Fruit fly (Drosophila melanogaster) S2 (cell line): ENCODE measurements around the gene THADA.

Source experiments
- CG8478 ChIP-seq: fragments of >200 bp; optimal IDR thresholded peaks from 2 replicates; lab custom pipeline; 2018
- CTCF ChIP-seq, 2 experiments: fragments of >200 bp; optimal IDR thresholded peaks; 2 replicates each; lab custom pipeline; 2018

Gene THADA

DNA sequence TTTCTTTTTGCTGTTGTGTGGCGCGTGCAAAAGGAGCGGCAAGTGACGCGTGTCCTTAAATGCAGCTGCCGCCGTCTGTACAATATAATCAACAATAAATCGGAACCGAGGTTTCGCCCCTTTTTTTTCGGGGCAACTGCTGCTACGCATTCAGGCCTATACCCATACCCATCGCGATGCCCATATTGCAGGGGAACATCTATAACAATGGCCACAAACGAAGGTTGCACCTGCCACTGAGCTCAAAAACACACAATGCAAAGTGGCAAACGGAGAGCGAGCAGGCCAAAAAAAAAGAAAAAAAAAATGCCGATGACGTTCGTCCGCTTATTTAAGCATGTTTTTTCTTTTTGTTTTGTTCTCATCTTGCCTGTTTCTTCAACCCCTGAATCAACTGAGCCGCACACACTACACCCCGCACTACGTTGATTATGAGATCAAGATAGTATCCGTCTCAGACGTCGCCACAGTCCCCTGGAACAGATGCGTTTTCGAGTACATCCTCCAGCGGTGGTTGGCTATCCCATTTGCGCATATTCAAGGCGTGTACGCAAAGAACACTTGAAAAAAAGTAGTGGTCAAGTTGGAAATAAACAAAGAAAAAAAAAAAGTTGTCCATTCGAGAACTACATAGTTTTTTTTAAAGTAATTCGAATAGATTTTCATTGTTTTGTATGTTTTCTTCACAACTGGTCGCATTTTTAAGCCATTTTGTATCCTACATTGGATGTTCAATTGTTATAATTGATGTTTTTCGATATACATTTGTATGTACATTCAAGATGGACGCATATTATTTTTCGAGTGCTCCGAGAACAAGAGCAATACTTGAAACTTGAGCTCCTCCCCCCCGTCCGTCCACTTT lies 22.7 kb downstream of the THADA start:
- TF ChIP-seq CTCF (optimal IDR thresholded peaks at IDR 0.05; lab: Kevin White, UChicago) (no peak), CG8478 (lab: Kevin White, UChicago) (no peak)

DNA sequence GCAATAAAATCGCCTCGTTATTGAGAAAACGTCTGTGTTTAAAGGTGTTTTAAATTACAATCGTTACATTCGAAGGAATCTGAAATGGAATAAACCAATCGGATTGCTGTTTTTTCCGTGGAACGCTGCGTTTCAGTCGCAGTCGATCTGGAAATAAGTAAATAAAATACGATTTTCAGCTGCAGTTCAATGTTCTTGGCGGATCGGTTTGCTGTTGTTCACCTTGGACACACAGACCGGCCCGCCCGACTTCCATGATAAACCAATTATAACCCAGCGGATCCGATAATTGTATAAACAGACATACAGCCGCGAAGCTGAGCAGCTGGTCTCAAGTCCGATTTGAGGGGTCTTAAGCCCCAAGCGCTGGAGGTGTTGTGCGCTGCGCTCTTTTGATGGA lies 25.0 kb downstream of the THADA start:
- TF ChIP-seq CG8478 (lab: Kevin White, UChicago) (no peak), CTCF (optimal IDR thresholded peaks at IDR 0.05; lab: Kevin White, UChicago) (no peak)

DNA sequence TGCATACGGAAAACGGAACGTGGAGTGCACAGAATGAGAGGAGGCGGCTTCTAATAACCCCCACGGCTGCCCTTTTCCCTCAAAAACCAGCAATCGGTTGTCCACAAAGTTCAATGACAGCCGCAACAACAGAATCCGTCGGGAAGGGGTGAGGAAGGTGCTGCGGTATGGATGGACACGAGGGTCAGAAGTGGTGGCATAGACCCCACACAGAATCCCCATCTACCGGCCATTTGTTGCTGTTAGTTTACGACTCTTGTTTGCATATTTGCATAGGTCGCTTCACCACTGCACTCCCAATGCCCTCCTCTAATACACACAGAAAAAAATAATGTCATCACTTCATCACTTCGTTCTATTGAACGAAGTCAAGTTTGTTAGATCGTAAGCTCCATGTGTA lies 26.3 kb downstream of the THADA start:
- TF ChIP-seq CG8478 (lab: Kevin White, UChicago): no peak
- no peak for TF ChIP-seq CTCF (optimal IDR thresholded peaks at IDR 0.05; lab: Kevin White, UChicago)

DNA sequence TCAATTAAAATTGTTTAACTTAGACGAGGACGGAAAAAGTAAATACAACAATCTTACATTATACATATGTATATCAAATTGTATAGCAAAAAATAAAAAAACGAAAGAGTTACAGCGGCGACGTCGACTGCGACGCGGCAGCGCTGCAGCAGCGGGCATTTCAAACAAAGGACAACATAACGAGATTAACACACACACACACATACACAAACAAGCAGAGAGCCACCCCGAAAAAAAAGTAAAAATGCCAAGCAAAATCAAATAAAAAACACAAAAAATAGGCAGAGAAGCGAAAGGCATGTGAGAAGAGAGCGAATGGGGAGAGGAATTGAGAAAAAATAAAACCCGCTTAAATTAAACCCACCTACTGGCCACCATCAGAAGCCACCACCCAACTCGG lies 37.6 kb downstream of the THADA start:
- TF ChIP-seq CTCF (optimal IDR thresholded peaks at IDR 0.05; lab: Kevin White, UChicago) (no peak), CG8478 (lab: Kevin White, UChicago) (no peak)

DNA sequence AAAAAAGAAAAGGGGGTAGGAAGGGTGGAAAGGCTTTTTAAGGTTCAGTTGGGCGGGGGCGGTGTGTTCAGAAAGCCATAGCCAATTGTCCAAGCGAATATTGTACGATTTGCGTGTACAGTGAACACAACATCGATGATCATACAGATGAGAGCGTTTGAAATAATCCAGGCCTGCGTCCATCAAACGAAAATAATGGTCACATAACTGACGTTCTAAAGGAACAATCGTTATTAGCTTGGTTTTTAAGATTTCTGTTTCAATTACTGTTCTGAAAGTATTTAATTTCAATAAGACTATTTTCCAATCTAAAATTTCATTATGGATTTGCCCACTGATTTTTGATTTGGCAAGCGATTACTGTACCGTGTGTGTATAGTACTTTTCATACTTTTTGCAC lies 40.1 kb downstream of the THADA start:
- no peak for TF ChIP-seq CG8478 (lab: Kevin White, UChicago)
- no peak for TF ChIP-seq CTCF (optimal IDR thresholded peaks at IDR 0.05; lab: Kevin White, UChicago)

DNA sequence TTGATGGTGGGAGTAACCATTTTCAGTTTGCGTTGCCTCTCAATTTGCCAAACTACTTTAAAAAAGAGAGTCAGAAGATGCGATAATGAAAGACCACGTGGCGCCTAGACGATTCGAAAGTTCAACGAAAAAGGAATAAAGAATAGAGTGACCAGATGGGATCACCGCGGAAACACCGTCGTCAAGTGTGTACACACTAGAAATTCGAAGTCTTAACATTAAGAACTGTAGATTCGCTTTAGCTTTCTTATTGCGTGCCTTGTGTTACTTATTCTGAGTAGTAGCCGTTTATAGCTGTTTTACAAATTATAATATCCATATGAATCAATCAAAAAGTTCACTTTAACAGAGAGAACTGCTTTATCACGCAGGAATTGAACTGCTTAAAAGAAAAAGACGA lies 41.3 kb downstream of the THADA start, which contains the start of gene SkpE:
Gene SkpE, minus strand, starts transcription at position 101 of the 400 bp plus-strand sequence.
- TF ChIP-seq CG8478 (lab: Kevin White, UChicago): no peak
- no peak for TF ChIP-seq CTCF (optimal IDR thresholded peaks at IDR 0.05; lab: Kevin White, UChicago)

DNA sequence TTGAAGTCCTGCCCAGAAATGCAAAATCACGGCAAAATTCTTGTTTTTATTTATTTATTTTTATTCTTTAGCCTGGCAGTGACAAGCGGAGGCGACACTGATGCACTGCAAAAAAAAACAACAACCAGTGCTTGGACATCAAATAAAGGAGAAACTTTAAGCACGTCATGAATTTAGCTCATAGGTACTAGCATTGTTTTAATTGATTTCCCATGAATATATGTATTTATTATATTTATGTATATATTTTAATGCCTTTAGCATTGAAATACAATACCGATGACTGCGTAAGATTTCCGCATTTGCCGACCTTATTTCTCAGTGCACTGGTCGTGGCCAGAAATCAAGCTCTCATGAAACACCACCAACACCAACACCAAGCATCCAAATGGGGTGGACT lies 46.7 kb downstream of the THADA start:
- TF ChIP-seq CG8478 (lab: Kevin White, UChicago) (no peak), CTCF (optimal IDR thresholded peaks at IDR 0.05; lab: Kevin White, UChicago) (no peak)

DNA sequence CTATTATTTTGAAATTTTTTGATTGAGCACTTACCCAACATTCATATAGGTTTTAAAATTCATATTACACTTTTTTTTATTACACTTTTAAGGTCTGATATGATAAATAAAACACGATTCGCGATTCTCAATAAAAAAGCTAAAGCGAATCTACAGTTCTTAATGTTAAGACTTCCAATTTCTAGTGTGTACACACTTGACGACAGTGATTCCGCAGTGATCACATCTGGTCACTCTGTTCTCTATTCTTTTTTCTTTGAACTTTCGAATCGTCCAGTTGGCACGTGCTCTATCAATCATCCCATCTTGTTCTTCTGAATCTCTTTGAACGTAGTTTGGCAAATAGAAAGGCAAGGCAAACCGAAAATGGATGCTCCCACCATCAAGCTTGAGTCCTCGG lies 49.6 kb downstream of the THADA start, which contains the start of gene SkpC:
Gene SkpC, plus strand, starts transcription at position 301 of the 400 bp plus-strand sequence.
- TF ChIP-seq CG8478 (lab: Kevin White, UChicago) (no peak), CTCF (optimal IDR thresholded peaks at IDR 0.05; lab: Kevin White, UChicago) (no peak)

DNA sequence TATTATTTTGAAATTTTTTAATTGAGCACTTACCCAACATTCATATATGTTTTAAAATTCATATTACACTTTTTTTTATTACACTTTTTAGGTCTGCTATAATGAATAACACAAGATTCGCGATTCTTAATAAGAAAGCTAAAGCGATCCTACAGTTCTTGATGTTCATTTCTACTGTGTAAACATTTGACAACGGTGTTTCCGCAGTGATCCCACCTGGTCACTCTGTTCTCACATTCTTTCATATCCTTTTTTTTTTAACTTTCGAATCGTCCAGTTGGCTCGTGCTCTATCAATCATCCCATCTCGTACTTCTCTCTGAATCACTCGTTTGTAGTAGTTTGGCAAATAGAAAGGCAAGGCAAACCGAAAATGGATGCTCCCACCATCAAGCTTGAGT lies 52.9 kb downstream of the THADA start, which contains the start of gene SkpD:
Gene SkpD, plus strand, starts transcription at position 301 of the 400 bp plus-strand sequence.
- TF ChIP-seq CG8478 (lab: Kevin White, UChicago) (no peak), CTCF (optimal IDR thresholded peaks at IDR 0.05; lab: Kevin White, UChicago) (no peak)

DNA sequence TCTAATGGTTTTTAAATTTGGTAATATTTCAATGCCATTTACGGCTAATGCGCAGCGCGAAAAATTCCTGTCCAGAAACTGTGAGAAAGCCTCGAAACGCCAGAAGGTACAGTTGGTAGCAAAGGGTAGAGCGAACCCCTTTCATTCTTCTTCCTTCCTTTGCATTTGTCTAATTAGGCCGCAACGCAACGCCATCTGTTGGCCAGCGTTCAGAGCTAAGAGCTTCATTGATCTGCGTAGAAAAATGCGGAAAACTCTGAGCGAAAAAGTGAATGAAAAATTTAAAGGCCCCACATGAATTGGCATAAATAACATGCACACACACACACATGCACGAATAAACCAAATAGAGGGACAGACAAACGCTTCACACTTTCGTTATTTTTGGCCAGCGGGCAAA lies 54.3 kb downstream of the THADA start:
- TF ChIP-seq CTCF (optimal IDR thresholded peaks at IDR 0.05; lab: Kevin White, UChicago): peak; percentile 53 to 58
- TF ChIP-seq CG8478 (lab: Kevin White, UChicago): no peak
